Worm (Caenorhabditis elegans) whole organism, late embryonic: ENCODE measurements around the gene Y53F4B.39.

Experiments
- C08G9.2 ChIP-seq: sonication (generic microtip); optimal IDR thresholded peaks from 2 replicates; lab custom pipeline; 2016; ENCODE audit warnings: mild to moderate bottlenecking, missing genetic modification characterization, moderate library complexity, missing compliant biosample characterization
- K02D7.2 ChIP-seq: sonication (generic microtip); optimal IDR thresholded peaks from 2 replicates; lab custom pipeline; 2017; ENCODE audit warnings: mild to moderate bottlenecking, missing genetic modification characterization, missing compliant biosample characterization
- K09A11.1 ChIP-seq: sonication (generic microtip); optimal IDR thresholded peaks from 2 replicates; lab custom pipeline; 2017; ENCODE audit warnings: antibody characterized with exemption, mild to moderate bottlenecking, missing genetic modification characterization, missing compliant biosample characterization; ENCODE audit not compliant: insufficient read depth
- T23F11.4 ChIP-seq: fragments of 200-800 bp; sonication (Bioruptor generic); optimal IDR thresholded peaks from 2 replicates; lab custom pipeline; 2018; ENCODE audit warnings: mild to moderate bottlenecking, missing genetic modification characterization, missing compliant biosample characterization
- Y22D7AL.16 ChIP-seq: sonication (generic microtip); optimal IDR thresholded peaks from 2 replicates; lab custom pipeline; 2016; ENCODE audit warnings: missing genetic modification characterization, missing compliant biosample characterization
- ahr-1 ChIP-seq: sonication (generic microtip); optimal IDR thresholded peaks from 2 replicates; lab custom pipeline; 2016; ENCODE audit warnings: missing genetic modification characterization, missing compliant biosample characterization
- ceh-19 ChIP-seq: fragments of 200-800 bp; sonication (Bioruptor generic); optimal IDR thresholded peaks from 2 replicates; lab custom pipeline; 2018; ENCODE audit warnings: mild to moderate bottlenecking, missing genetic modification characterization, missing compliant biosample characterization
- ceh-22 ChIP-seq: sonication (generic microtip); optimal IDR thresholded peaks from 2 replicates; lab custom pipeline; 2017; ENCODE audit warnings: missing biosample characterization, missing genetic modification characterization
- ceh-24 ChIP-seq: sonication (generic microtip); optimal IDR thresholded peaks from 2 replicates; lab custom pipeline; 2016; ENCODE audit warnings: mild to moderate bottlenecking, missing genetic modification characterization, missing compliant biosample characterization
- ceh-30 ChIP-seq: fragments of 150-350 bp; optimal IDR thresholded peaks from 2 replicates; lab custom pipeline; 2014; ENCODE audit warnings: missing biosample characterization, missing genetic modification characterization
- ceh-31 ChIP-seq: sonication (generic microtip); optimal IDR thresholded peaks from 2 replicates; lab custom pipeline; 2016; ENCODE audit warnings: missing genetic modification characterization, missing compliant biosample characterization
- ceh-6 ChIP-seq: fragments of 200-800 bp; sonication (Bioruptor generic); optimal IDR thresholded peaks from 2 replicates; lab custom pipeline; 2018; ENCODE audit warnings: mild to moderate bottlenecking, missing genetic modification characterization, missing compliant biosample characterization
- ceh-9 ChIP-seq: sonication (generic microtip); optimal IDR thresholded peaks from 2 replicates; lab custom pipeline; 2016; ENCODE audit warnings: mild to moderate bottlenecking, missing genetic modification characterization, inconsistent platforms, missing compliant biosample characterization
- che-1 ChIP-seq: sonication (generic microtip); optimal IDR thresholded peaks from 2 replicates; lab custom pipeline; 2016; ENCODE audit warnings: mild to moderate bottlenecking, missing genetic modification characterization, missing compliant biosample characterization
- elt-2 ChIP-seq: sonication (generic microtip); optimal IDR thresholded peaks from 2 replicates; lab custom pipeline; 2016; ENCODE audit warnings: missing genetic modification reagents, missing genetic modification characterization, missing compliant biosample characterization
- hlh-13 ChIP-seq: fragments of 200-800 bp; sonication (Bioruptor generic); optimal IDR thresholded peaks from 2 replicates; lab custom pipeline; 2018; ENCODE audit warnings: mild to moderate bottlenecking, missing genetic modification characterization, missing compliant biosample characterization
- hlh-15 ChIP-seq: sonication (generic microtip); optimal IDR thresholded peaks from 2 replicates; lab custom pipeline; 2016; ENCODE audit warnings: missing genetic modification characterization, missing compliant biosample characterization
- hlh-30 ChIP-seq: sonication (generic microtip); optimal IDR thresholded peaks from 2 replicates; lab custom pipeline; 2017; ENCODE audit warnings: antibody characterized with exemption, missing genetic modification characterization, missing compliant biosample characterization; ENCODE audit not compliant: insufficient read depth
- hlh-8 ChIP-seq: sonication (generic microtip); optimal IDR thresholded peaks from 2 replicates; lab custom pipeline; 2016; ENCODE audit warnings: missing genotype, missing genetic modification characterization, missing compliant biosample characterization
- lim-6 ChIP-seq: sonication (generic microtip); optimal IDR thresholded peaks from 2 replicates; lab custom pipeline; 2016; ENCODE audit warnings: missing genetic modification characterization, missing compliant biosample characterization
- lin-11 ChIP-seq: fragments of 200-800 bp; sonication (Bioruptor generic); optimal IDR thresholded peaks from 2 replicates; lab custom pipeline; 2018; ENCODE audit warnings: mild to moderate bottlenecking, missing genetic modification characterization, missing compliant biosample characterization
- madf-2 ChIP-seq: sonication (generic microtip); optimal IDR thresholded peaks from 2 replicates; lab custom pipeline; 2017; ENCODE audit warnings: missing genetic modification characterization, missing compliant biosample characterization
- mec-3 ChIP-seq: sonication (generic microtip); optimal IDR thresholded peaks from 2 replicates; lab custom pipeline; 2016; ENCODE audit warnings: borderline replicate concordance, missing genetic modification characterization, missing compliant biosample characterization
- nhr-11 ChIP-seq: fragments of 150-350 bp; optimal IDR thresholded peaks from 2 replicates; lab custom pipeline; 2014; ENCODE audit warnings: missing biosample characterization, missing genetic modification characterization
- nhr-232 ChIP-seq: sonication (generic microtip); optimal IDR thresholded peaks from 2 replicates; lab custom pipeline; 2016; ENCODE audit warnings: missing genetic modification characterization, missing compliant biosample characterization
- npax-4 ChIP-seq: sonication (generic microtip); optimal IDR thresholded peaks from 2 replicates; lab custom pipeline; 2016; ENCODE audit warnings: missing genetic modification characterization, missing compliant biosample characterization
- odd-2 ChIP-seq: sonication (generic microtip); optimal IDR thresholded peaks from 2 replicates; lab custom pipeline; 2017; ENCODE audit warnings: antibody characterized with exemption, mild to moderate bottlenecking, missing genetic modification characterization, missing compliant biosample characterization
- pag-3 ChIP-seq: sonication (generic microtip); optimal IDR thresholded peaks from 2 replicates; lab custom pipeline; 2016; ENCODE audit warnings: missing compliant biosample characterization, missing genetic modification characterization, borderline replicate concordance
- pat-9 ChIP-seq: fragments of 200-800 bp; sonication (Bioruptor generic); optimal IDR thresholded peaks from 2 replicates; lab custom pipeline; 2018; ENCODE audit warnings: mild to moderate bottlenecking, missing genetic modification characterization, moderate library complexity, missing compliant biosample characterization
- pax-1 ChIP-seq: fragments of 150-350 bp; optimal IDR thresholded peaks from 2 replicates; lab custom pipeline; 2014; ENCODE audit warnings: missing biosample characterization, missing genetic modification characterization
- sox-2 ChIP-seq: fragments of 200-800 bp; sonication (Bioruptor generic); IDR thresholded peaks from 2 replicates; pipeline ENCODE4 v1.3.6; 2022; ENCODE audit warnings: missing genetic modification reagents, missing genetic modification characterization, missing compliant biosample characterization
- ttx-3 ChIP-seq: sonication (generic microtip); optimal IDR thresholded peaks from 2 replicates; lab custom pipeline; 2016; ENCODE audit warnings: missing genetic modification reagents, missing genetic modification characterization, missing compliant biosample characterization
- unc-3 ChIP-seq, 2 experiments: fragments of 200-800 bp in 1 of 2; sonication (Bioruptor generic) in 1 of 2; sonication (generic microtip) in 1 of 2; conservative IDR thresholded peaks in 1 of 2; optimal IDR thresholded peaks in 1 of 2; 2 replicates each; pipeline versions ENCODE4 v1.3.6 to Lab custom; 2016 to 2022; ENCODE audit warnings: missing compliant biosample characterization in 2 of 2, missing genetic modification characterization in 2 of 2, missing genetic modification reagents in 1 of 2
- unc-42 ChIP-seq: sonication (generic microtip); optimal IDR thresholded peaks from 2 replicates; lab custom pipeline; 2016; ENCODE audit warnings: missing genotype, missing genetic modification characterization, missing compliant biosample characterization
- unc-55 ChIP-seq: sonication (generic microtip); optimal IDR thresholded peaks from 2 replicates; lab custom pipeline; 2017; ENCODE audit warnings: missing biosample characterization, missing genetic modification reagents, missing genetic modification characterization
- unc-86 ChIP-seq: sonication (generic microtip); optimal IDR thresholded peaks from 2 replicates; lab custom pipeline; 2016; ENCODE audit warnings: missing genetic modification characterization, missing compliant biosample characterization
- ztf-16 ChIP-seq: sonication (generic microtip); optimal IDR thresholded peaks from 2 replicates; lab custom pipeline; 2017; ENCODE audit warnings: missing genetic modification characterization, missing compliant biosample characterization

The Y53F4B.39 gene

DNA sequence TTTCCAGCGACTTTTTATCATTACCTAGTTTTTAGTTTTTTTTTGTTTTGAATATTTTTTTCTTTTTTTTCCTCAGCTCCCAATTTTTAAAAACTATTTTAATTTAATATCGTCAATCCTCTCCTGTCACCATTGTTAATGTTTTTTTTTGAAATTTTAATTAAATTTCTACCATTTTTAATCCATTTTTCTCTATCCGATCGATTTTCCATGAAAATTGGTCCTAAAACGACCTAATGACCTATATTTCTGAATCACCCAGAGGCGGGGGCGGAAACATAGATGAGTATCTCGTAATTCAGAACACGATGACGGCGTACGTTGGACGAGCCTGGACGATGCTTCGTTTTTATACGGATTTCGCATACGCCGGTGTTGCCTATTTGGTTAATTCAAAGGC lies at the start of gene Y53F4B.39:
TSS of gene Y53F4B.39 (plus strand) at position 301 of the 400 bp plus-strand sequence.
- TF ChIP-seq madf-2 (tag; lab: Kevin White, UChicago) (no peak), sox-2 (GFP tag; lab: Robert Waterston, UW) (no peak), ceh-22 (no peak), ceh-24 (tag; lab: Kevin White, UChicago) (no peak), ceh-6 (no peak), elt-2 (tag; lab: Kevin White, UChicago) (no peak), C08G9.2 (tag; lab: Kevin White, UChicago) (no peak), lin-11 (tag; lab: Kevin White, UChicago) (no peak), ahr-1 (tag; lab: Kevin White, UChicago) (no peak), unc-3 (GFP tag; conservative IDR thresholded peaks at IDR 0.05; lab: Robert Waterston, UW) (no peak), unc-3 (tag; optimal IDR thresholded peaks at IDR 0.05; lab: Kevin White, UChicago) (no peak), pat-9 (tag; lab: Kevin White, UChicago) (no peak), odd-2 (no peak)
- TF ChIP-seq, all 69 proteins: peak for 0

DNA sequence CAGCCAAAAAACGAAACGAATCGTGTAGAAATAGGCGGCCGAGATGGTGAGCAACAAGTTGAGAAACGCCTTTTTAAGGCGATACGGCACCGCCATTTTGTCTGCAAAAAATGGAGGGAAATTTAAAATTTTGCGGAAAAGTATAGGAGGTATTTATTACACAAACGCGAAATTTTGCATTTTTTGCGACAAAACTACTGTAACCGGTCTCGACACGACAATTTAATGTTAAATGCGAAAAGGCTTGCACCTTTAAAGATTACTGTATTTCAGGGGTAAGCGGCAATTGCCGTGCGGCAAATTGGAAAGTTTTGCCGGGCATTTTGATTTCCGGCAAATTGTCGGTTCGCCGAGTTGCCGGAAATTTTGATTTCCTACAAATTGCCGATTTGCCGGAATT lies 38.4 kb upstream of the Y53F4B.39 start, which contains the start of gene Y53F4B.18:
TSS of gene Y53F4B.18 (minus strand) at position 101 of the 400 bp plus-strand sequence.
- TF ChIP-seq ceh-19 (GFP tag; lab: Kevin White, UChicago), result no peak
- TF ChIP-seq nhr-11 (tag; lab: Kevin White, UChicago), result no peak
- no peak for TF ChIP-seq hlh-15
- TF ChIP-seq C08G9.2 (tag; lab: Kevin White, UChicago), result no peak
- no peak for TF ChIP-seq odd-2
- no peak for TF ChIP-seq lim-6 (tag; lab: Kevin White, UChicago)
- no peak for TF ChIP-seq ceh-22
- no peak for TF ChIP-seq Y22D7AL.16
- no peak for TF ChIP-seq pax-1 (tag; lab: Kevin White, UChicago)
- TF ChIP-seq ceh-31 (tag; lab: Kevin White, UChicago), result no peak
- no peak for TF ChIP-seq unc-3 (GFP tag; conservative IDR thresholded peaks at IDR 0.05; lab: Robert Waterston, UW)
- no peak for TF ChIP-seq unc-3 (tag; optimal IDR thresholded peaks at IDR 0.05; lab: Kevin White, UChicago)
- TF ChIP-seq, all 69 proteins: peak for 0

DNA sequence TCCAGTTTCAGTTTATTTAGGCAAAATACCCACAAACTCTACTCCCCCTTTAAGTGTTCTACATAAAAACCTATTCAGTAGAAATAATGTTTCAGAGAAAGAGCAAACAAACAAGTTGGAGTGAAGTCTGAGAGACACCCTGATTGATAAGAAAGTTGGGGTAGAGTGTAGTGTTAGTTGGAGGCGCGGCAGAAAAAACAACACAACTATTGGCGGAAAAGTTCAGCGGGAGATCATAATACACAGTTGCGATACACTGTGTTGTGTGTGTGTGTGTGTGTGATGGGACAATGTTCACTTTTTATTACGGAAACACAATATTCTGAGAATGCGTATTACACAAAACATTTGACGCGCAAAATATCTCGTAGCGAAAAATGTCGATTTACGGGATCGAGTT lies 35.2 kb upstream of the Y53F4B.39 start:
- TF ChIP-seq hlh-13 (GFP tag; lab: Kevin White, UChicago), result no peak
- no peak for TF ChIP-seq K09A11.1 (tag; lab: Kevin White, UChicago)
- no peak for TF ChIP-seq ceh-9 (tag; lab: Kevin White, UChicago)
- TF ChIP-seq nhr-11 (tag; lab: Kevin White, UChicago), result no peak
- no peak for TF ChIP-seq ztf-16 (tag; lab: Kevin White, UChicago)
- TF ChIP-seq hlh-30 (tag; lab: Kevin White, UChicago), result no peak
- no peak for TF ChIP-seq hlh-8 (tag; lab: Kevin White, UChicago)
- TF ChIP-seq ceh-30 (tag; lab: Kevin White, UChicago), result no peak
- no peak for TF ChIP-seq unc-42
- no peak for TF ChIP-seq K02D7.2 (tag; lab: Kevin White, UChicago)
- TF ChIP-seq lim-6 (tag; lab: Kevin White, UChicago), result no peak
- no peak for TF ChIP-seq Y22D7AL.16
- no peak for TF ChIP-seq npax-4
- TF ChIP-seq che-1, result no peak
- no peak for TF ChIP-seq unc-55 (GFP tag; lab: Kevin White, UChicago)
- TF ChIP-seq T23F11.4 (GFP tag; lab: Kevin White, UChicago), result no peak
- no peak for TF ChIP-seq unc-86
- TF ChIP-seq, all 69 proteins: peak for 0

DNA sequence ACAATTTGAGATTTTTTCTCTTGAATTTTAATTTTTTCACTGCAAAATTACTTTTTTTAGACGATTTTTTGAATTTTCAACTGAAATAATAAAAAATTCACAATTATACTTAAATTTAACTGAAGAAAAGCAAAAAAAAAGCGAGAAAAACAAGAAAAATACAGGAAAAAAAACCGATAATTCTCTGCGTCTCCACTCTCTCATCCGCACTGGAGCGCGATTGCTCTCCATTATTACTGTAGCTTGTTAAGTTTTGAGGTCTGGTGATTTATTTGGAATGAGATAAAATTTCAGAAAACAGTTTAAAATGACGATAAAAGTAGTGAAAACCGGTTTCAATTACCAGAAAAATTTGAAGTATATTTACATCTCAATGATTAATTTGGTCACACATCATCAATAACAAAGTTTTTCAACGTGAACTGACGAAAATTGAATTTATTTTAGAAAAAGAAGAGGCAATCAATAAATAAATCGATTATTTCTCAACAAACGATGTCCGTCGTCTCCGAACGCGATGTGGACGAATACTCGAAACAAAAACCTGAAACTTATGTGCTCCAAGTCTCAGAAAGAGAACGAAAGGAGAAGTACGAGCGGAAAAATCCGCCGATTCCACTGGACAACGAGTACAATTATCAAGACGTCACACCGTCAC lies 33.0 kb upstream of the Y53F4B.39 start, which contains the start of gene Y53F4B.19:
TSS of gene Y53F4B.19 (plus strand) at position 157 of the 658 bp plus-strand sequence.
- TF ChIP-seq unc-86 (no peak), Y22D7AL.16 (no peak), ceh-30 (tag; lab: Kevin White, UChicago) (no peak), mec-3 (tag; lab: Kevin White, UChicago) (no peak), unc-42 (no peak), sox-2 (GFP tag; lab: Robert Waterston, UW) (no peak), ahr-1 (tag; lab: Kevin White, UChicago) (no peak), unc-3 (GFP tag; conservative IDR thresholded peaks at IDR 0.05; lab: Robert Waterston, UW) (no peak), unc-3 (tag; optimal IDR thresholded peaks at IDR 0.05; lab: Kevin White, UChicago) (no peak), ttx-3 (tag; lab: Kevin White, UChicago) (no peak), ceh-24 (tag; lab: Kevin White, UChicago) (no peak), C08G9.2 (tag; lab: Kevin White, UChicago) (no peak), nhr-11 (tag; lab: Kevin White, UChicago) (no peak), pag-3 (tag; lab: Kevin White, UChicago) (no peak), nhr-232 (no peak)
